Fruit fly (Drosophila melanogaster): Measurements from ENCODE around the gene RpS14b.

The RpS14b gene

DNA sequence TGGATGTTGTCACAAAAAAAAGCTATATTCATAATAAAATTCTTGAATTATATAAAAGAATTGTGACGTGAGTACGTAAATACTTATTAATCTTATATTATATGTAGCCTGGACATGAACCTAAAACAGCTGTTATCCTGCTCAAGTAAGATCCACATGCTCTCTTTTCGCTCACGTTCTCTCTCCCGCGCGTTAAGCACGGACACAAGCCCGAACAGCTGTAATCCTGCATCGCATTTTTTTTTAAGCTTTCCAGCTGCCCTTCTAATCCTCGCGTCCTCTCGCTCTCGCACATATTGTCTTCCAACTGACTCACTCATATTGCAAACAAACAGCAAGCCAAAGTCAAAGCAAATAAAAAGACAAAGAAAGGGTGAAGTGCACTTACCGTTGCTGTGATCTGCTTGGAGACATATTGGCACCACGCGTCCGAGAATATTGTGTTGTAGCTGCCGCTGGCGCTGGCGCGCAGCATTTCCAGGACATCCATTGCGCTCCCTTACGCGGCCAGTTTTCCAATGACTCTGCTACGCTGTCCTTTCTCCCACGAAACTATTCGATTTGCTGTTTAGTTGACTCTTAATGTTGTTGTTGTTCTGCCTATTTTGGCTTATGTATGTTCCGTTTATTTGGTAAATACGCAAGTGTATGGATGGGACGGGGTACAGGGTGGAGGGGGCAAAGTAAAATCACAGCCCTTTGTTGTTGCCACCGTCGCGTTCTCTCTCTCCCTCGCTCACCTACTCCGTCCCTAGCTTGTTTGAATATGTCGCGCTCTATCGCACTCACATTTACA is 32.6 kb downstream of the RpS14b start (continued):
- TF ChIP-seq cato (GFP tag; optimal IDR thresholded peaks at IDR 0.05; ENCODE audit: borderline replicate concordance) (no peak), tgo (GFP tag; IDR thresholded peaks at IDR 0.05) (no peak), Dref (GFP tag; IDR thresholded peaks at IDR 0.05) (no peak), CG11085 (GFP tag; IDR thresholded peaks at IDR 0.05) (no peak), Deaf1 (tag; optimal IDR thresholded peaks at IDR 0.05) (no peak), pnt (GFP tag; optimal IDR thresholded peaks at IDR 0.05) (no peak), CG12744 (GFP tag; optimal IDR thresholded peaks at IDR 0.05) (no peak), NC2β (GFP tag; optimal IDR thresholded peaks at IDR 0.05) (no peak), tll (GFP tag; optimal IDR thresholded peaks at IDR 0.05) (no peak), CG17186 (GFP tag; optimal IDR thresholded peaks at IDR 0.05) (no peak), CG30020 (tag; optimal IDR thresholded peaks at IDR 0.05) (no peak), Lpt (GFP tag; optimal IDR thresholded peaks at IDR 0.05) (no peak), danr (GFP tag; IDR thresholded peaks at IDR 0.05) (no peak), oc (tag; optimal IDR thresholded peaks at IDR 0.05) (peak; percentile 56), Ptx1 (GFP tag; IDR thresholded peaks at IDR 0.05) (no peak), lab (GFP tag; optimal IDR thresholded peaks at IDR 0.05) (peak; percentile 10), chinmo (GFP tag; IDR thresholded peaks at IDR 0.05; ENCODE audit: partially characterized antibody) (no peak), CG12942 (GFP tag; optimal IDR thresholded peaks at IDR 0.05) (no peak), Gsc (GFP tag; IDR thresholded peaks at IDR 0.05) (no peak), repo (GFP tag; optimal IDR thresholded peaks at IDR 0.05) (no peak), CG1832 (GFP tag; optimal IDR thresholded peaks at IDR 0.05) (peak; percentile 73), pho (GFP tag; optimal IDR thresholded peaks at IDR 0.05) (no peak), CG7372 (GFP tag; IDR thresholded peaks at IDR 0.05) (no peak), CG14014 (GFP tag; IDR thresholded peaks at IDR 0.05) (no peak), CG8281 (tag; optimal IDR thresholded peaks at IDR 0.05) (no peak), eve (GFP tag; optimal IDR thresholded peaks at IDR 0.05) (no peak), CG11093 (GFP tag; IDR thresholded peaks at IDR 0.05) (no peak), Trl (optimal IDR thresholded peaks at IDR 0.05) (peak; percentile 10 to 63), Trl (GFP tag; optimal IDR thresholded peaks at IDR 0.05) (no peak), H2.0 (GFP tag; IDR thresholded peaks at IDR 0.05) (no peak), CG2129 (GFP tag; IDR thresholded peaks at IDR 0.05; ENCODE audit: partially characterized antibody) (no peak), fd3F (GFP tag; optimal IDR thresholded peaks at IDR 0.05) (no peak), grn (GFP tag; optimal IDR thresholded peaks at IDR 0.05) (no peak), ranshi (GFP tag; IDR thresholded peaks at IDR 0.05) (no peak), maf-S (GFP tag; optimal IDR thresholded peaks at IDR 0.05) (no peak), chif (GFP tag; optimal IDR thresholded peaks at IDR 0.05) (no peak), stwl (tag; optimal IDR thresholded peaks at IDR 0.05) (no peak), CG31365 (tag; optimal IDR thresholded peaks at IDR 0.05) (no peak), CG8944 (GFP tag; optimal IDR thresholded peaks at IDR 0.05) (no peak), CG15514 (GFP tag; optimal IDR thresholded peaks at IDR 0.05) (no peak), CG3847 (GFP tag; IDR thresholded peaks at IDR 0.05) (no peak), Bdp1 (GFP tag; optimal IDR thresholded peaks at IDR 0.05) (no peak), CG18599 (GFP tag; optimal IDR thresholded peaks at IDR 0.05) (no peak), CG6854 (GFP tag; optimal IDR thresholded peaks at IDR 0.05) (no peak), CG1024 (GFP tag; IDR thresholded peaks at IDR 0.05) (no peak), sqz (GFP tag; optimal IDR thresholded peaks at IDR 0.05) (peak; percentile 49), Usf (GFP tag; optimal IDR thresholded peaks at IDR 0.05) (no peak), gfzf (GFP tag; optimal IDR thresholded peaks at IDR 0.05) (no peak), bsh (GFP tag; optimal IDR thresholded peaks at IDR 0.05) (no peak), CG12769 (tag; optimal IDR thresholded peaks at IDR 0.05) (peak; percentile 17)
